Fruit fly (Drosophila melanogaster) whole organism, embryonic: ENCODE data around the gene a10.

Experiments
- CG11560 ChIP-seq: fragments of 200-800 bp; sonication (Bioruptor generic); IDR thresholded peaks from 3 replicates; pipeline ENCODE4 v1.3.6; 2022; ENCODE audit warnings: missing biosample characterization, missing genetic modification characterization
- CG3995 ChIP-seq: fragments of 200-800 bp; sonication (Bioruptor generic); optimal IDR thresholded peaks from 3 replicates; lab custom pipeline; 2016; ENCODE audit warnings: missing biosample characterization, missing genetic modification characterization
- CG4328 ChIP-seq: fragments of 200-800 bp; sonication (Bioruptor generic); optimal IDR thresholded peaks from 3 replicates; lab custom pipeline; 2017; ENCODE audit warnings: missing biosample characterization, missing genetic modification reagents, missing genetic modification characterization
- CG6854 ChIP-seq: fragments of 200-800 bp; sonication (Bioruptor generic); optimal IDR thresholded peaks from 3 replicates; lab custom pipeline; 2017; ENCODE audit warnings: missing biosample characterization, mild to moderate bottlenecking, missing genetic modification characterization
- NK7.1 ChIP-seq: fragments of 200-800 bp; sonication (Bioruptor generic); optimal IDR thresholded peaks from 3 replicates; lab custom pipeline; 2016; ENCODE audit warnings: missing biosample characterization, missing genetic modification characterization
- ab ChIP-seq: fragments of 200-800 bp; sonication (Bioruptor generic); optimal IDR thresholded peaks from 2 replicates; lab custom pipeline; 2016; ENCODE audit warnings: missing biosample characterization, missing genetic modification characterization
- bab2 ChIP-seq: fragments of 200-800 bp; sonication (Bioruptor generic); optimal IDR thresholded peaks from 2 replicates; lab custom pipeline; 2016; ENCODE audit warnings: missing biosample characterization, missing genetic modification characterization
- fd3F ChIP-seq: fragments of 200-800 bp; sonication (Bioruptor generic); optimal IDR thresholded peaks from 2 replicates; lab custom pipeline; 2018; ENCODE audit warnings: missing biosample characterization, mild to moderate bottlenecking, missing genetic modification characterization, moderate library complexity
- unpg ChIP-seq: fragments of 200-800 bp; sonication (Bioruptor generic); optimal IDR thresholded peaks from 3 replicates; lab custom pipeline; 2018; ENCODE audit warnings: missing biosample characterization, mild to moderate bottlenecking, missing genetic modification characterization, moderate library complexity
- vfl ChIP-seq: fragments of 200-800 bp; sonication (Bioruptor generic); optimal IDR thresholded peaks from 2 replicates; lab custom pipeline; 2016; ENCODE audit warnings: missing biosample characterization, missing genetic modification characterization
- yki ChIP-seq: fragments of >200 bp; optimal IDR thresholded peaks from 3 replicates; lab custom pipeline; 2018

dm6 chr3L:17009715-17010491, 13.6 kb downstream of the a10 start:
- peak; percentile 23 for TF ChIP-seq bab2 (GFP tag; lab: Kevin White, UChicago)
- TF ChIP-seq NK7.1 (GFP tag; lab: Kevin White, UChicago) = no peak
- peak; percentile 25 for TF ChIP-seq unpg (GFP tag; lab: Kevin White, UChicago)
- no peak for TF ChIP-seq CG11560 (tag; lab: Robert Waterston, UW)
- TF ChIP-seq ab (GFP tag; lab: Kevin White, UChicago) = peak; percentile 25
- TF ChIP-seq yki (lab: Kevin White, UChicago) = no peak
- peak; percentile 48 for TF ChIP-seq CG3995
- no peak for TF ChIP-seq fd3F (GFP tag; lab: Kevin White, UChicago)
- peak; percentile 31 for TF ChIP-seq CG4328 (GFP tag; lab: Kevin White, UChicago)
- no peak for TF ChIP-seq vfl (GFP tag; lab: Kevin White, UChicago)
- peak; percentile 56 for TF ChIP-seq CG6854 (GFP tag; lab: Kevin White, UChicago)
